Fruit fly (Drosophila melanogaster): ENCODE results near the gene IFT54.

dm6 chr3R:14297489-14297888, 4.7 kb upstream of the IFT54 start:
- TF ChIP-seq pad (GFP tag; optimal IDR thresholded peaks at IDR 0.05) (no peak), cnc (optimal IDR thresholded peaks at IDR 0.05) (no peak), CG12768 (GFP tag; optimal IDR thresholded peaks at IDR 0.05) (no peak), kay (GFP tag; ENCODE audit: borderline replicate concordance) (no peak), CG5204 (GFP tag; optimal IDR thresholded peaks at IDR 0.05) (no peak), Hr96 (GFP tag; optimal IDR thresholded peaks at IDR 0.05) (no peak), Clk (GFP tag; optimal IDR thresholded peaks at IDR 0.05) (no peak)
